Fruit fly (Drosophila melanogaster) whole organism, embryonic: ENCODE results near the gene Tom.

ENCODE experiments used
- Abd-B ChIP-seq: fragments of 200-800 bp; sonication (Bioruptor generic); optimal IDR thresholded peaks from 2 replicates; lab custom pipeline; 2018; ENCODE audit warnings: missing biosample characterization, mild to moderate bottlenecking, missing genetic modification characterization, moderate library complexity
- BEAF-32 ChIP-seq: fragments of 200-800 bp; sonication (Bioruptor generic); optimal IDR thresholded peaks from 3 replicates; lab custom pipeline; 2017; ENCODE audit warnings: missing biosample characterization, missing genetic modification characterization, mild to moderate bottlenecking, moderate library complexity, missing genetic modification reagents
- Blimp-1 ChIP-seq: fragments of 200-800 bp; sonication (Bioruptor generic); optimal IDR thresholded peaks from 3 replicates; lab custom pipeline; 2018; ENCODE audit warnings: missing biosample characterization, missing genetic modification characterization, mild to moderate bottlenecking, moderate library complexity, missing genetic modification reagents
- CG10267 ChIP-seq: fragments of 200-800 bp; sonication (Bioruptor generic); optimal IDR thresholded peaks from 2 replicates; lab custom pipeline; 2018; ENCODE audit warnings: missing biosample characterization, mild to moderate bottlenecking, missing genetic modification characterization, moderate library complexity
- CG10959 ChIP-seq: fragments of 200-800 bp; sonication (Bioruptor generic); IDR thresholded peaks from 2 replicates; pipeline ENCODE4 v1.3.6; 2022; ENCODE audit warnings: missing biosample characterization, missing genetic modification characterization
- CG10979 ChIP-seq: fragments of 200-800 bp; sonication (Bioruptor generic); optimal IDR thresholded peaks from 2 replicates; lab custom pipeline; 2018; ENCODE audit warnings: missing biosample characterization, mild to moderate bottlenecking, missing genetic modification characterization, moderate library complexity
- CG11085 ChIP-seq: fragments of 200-800 bp; sonication (Bioruptor generic); IDR thresholded peaks from 2 replicates; pipeline ENCODE4 v1.3.6; 2022; ENCODE audit warnings: missing biosample characterization, missing genetic modification characterization
- CG12236 ChIP-seq: fragments of 200-800 bp; sonication (Bioruptor generic); optimal IDR thresholded peaks from 2 replicates; lab custom pipeline; 2016; ENCODE audit warnings: missing biosample characterization, missing genetic modification characterization
- CG14860 ChIP-seq: fragments of 200-800 bp; sonication (Bioruptor generic); IDR thresholded peaks from 3 replicates; pipeline ENCODE4 v1.3.6; 2022; ENCODE audit warnings: missing biosample characterization, missing genetic modification characterization; ENCODE audit not compliant: partially characterized antibody
- CG14965 ChIP-seq: fragments of 200-800 bp; sonication (Bioruptor generic); optimal IDR thresholded peaks from 2 replicates; lab custom pipeline; 2016; ENCODE audit warnings: missing biosample characterization, missing genetic modification characterization, borderline replicate concordance
- CG15073 ChIP-seq: fragments of 200-800 bp; sonication (Bioruptor generic); optimal IDR thresholded peaks from 2 replicates; lab custom pipeline; 2016; ENCODE audit warnings: missing biosample characterization, missing genetic modification characterization
- CG15514 ChIP-seq: fragments of 200-800 bp; sonication (Bioruptor generic); optimal IDR thresholded peaks from 3 replicates; lab custom pipeline; 2017; ENCODE audit warnings: missing biosample characterization, missing genetic modification characterization, mild to moderate bottlenecking, moderate library complexity, missing genetic modification reagents
- CG16863 ChIP-seq: fragments of 200-800 bp; sonication (Bioruptor generic); optimal IDR thresholded peaks from 3 replicates; lab custom pipeline; 2016; ENCODE audit warnings: missing biosample characterization, missing genetic modification characterization
- CG18262 ChIP-seq: fragments of 200-800 bp; optimal IDR thresholded peaks from 3 replicates; lab custom pipeline; 2019; ENCODE audit warnings: missing biosample characterization, mild to moderate bottlenecking, missing genetic modification characterization, moderate library complexity
- CG18476 ChIP-seq: fragments of 200-800 bp; sonication (Bioruptor generic); optimal IDR thresholded peaks from 2 replicates; lab custom pipeline; 2016; ENCODE audit warnings: missing biosample characterization, mild to moderate bottlenecking, missing genetic modification characterization
- CG18599 ChIP-seq: fragments of 200-800 bp; sonication (Bioruptor generic); optimal IDR thresholded peaks from 3 replicates; lab custom pipeline; 2017; ENCODE audit warnings: missing biosample characterization, missing genetic modification characterization, mild to moderate bottlenecking, moderate library complexity, missing genetic modification reagents
- CG2120 ChIP-seq: fragments of 200-800 bp; sonication (Bioruptor generic); optimal IDR thresholded peaks from 3 replicates; lab custom pipeline; 2016; ENCODE audit warnings: missing biosample characterization, missing genetic modification characterization
- CG3065 ChIP-seq: fragments of 200-800 bp; sonication (Bioruptor generic); optimal IDR thresholded peaks from 2 replicates; lab custom pipeline; 2016; ENCODE audit warnings: missing biosample characterization, missing genetic modification characterization
- CG7556 ChIP-seq: fragments of 200-800 bp; sonication (Bioruptor generic); optimal IDR thresholded peaks from 2 replicates; lab custom pipeline; 2017; ENCODE audit warnings: missing biosample characterization, mild to moderate bottlenecking, missing genetic modification characterization
- CG7786 ChIP-seq: fragments of 200-800 bp; sonication (Bioruptor generic); optimal IDR thresholded peaks from 2 replicates; lab custom pipeline; 2016; ENCODE audit warnings: missing biosample characterization, missing genetic modification characterization
- CG8281 ChIP-seq: fragments of 200-800 bp; sonication (Bioruptor generic); optimal IDR thresholded peaks from 2 replicates; lab custom pipeline; 2018; ENCODE audit warnings: missing biosample characterization, mild to moderate bottlenecking, missing genetic modification characterization, moderate library complexity
- CG8359 ChIP-seq: fragments of 200-800 bp; sonication (Bioruptor generic); optimal IDR thresholded peaks from 2 replicates; lab custom pipeline; 2017; ENCODE audit warnings: missing biosample characterization, mild to moderate bottlenecking, missing genetic modification characterization, borderline replicate concordance
- CG9876 ChIP-seq: fragments of 200-800 bp; sonication (Bioruptor generic); optimal IDR thresholded peaks from 2 replicates; lab custom pipeline; 2016; ENCODE audit warnings: missing biosample characterization, missing genetic modification characterization
- CG9932 ChIP-seq: fragments of 200-800 bp; sonication (Bioruptor generic); IDR thresholded peaks from 2 replicates; pipeline ENCODE4 v1.3.6; 2022; ENCODE audit warnings: missing biosample characterization, missing genetic modification characterization
- CTCF ChIP-seq: fragments of 200-800 bp; sonication (Bioruptor generic); optimal IDR thresholded peaks from 2 replicates; lab custom pipeline; 2017; ENCODE audit warnings: missing biosample characterization, mild to moderate bottlenecking, missing genetic modification characterization, moderate library complexity
- Dll ChIP-seq: fragments of 200-800 bp; sonication (Bioruptor generic); IDR thresholded peaks from 4 replicates; pipeline ENCODE4 v1.3.6; 2022; ENCODE audit warnings: missing biosample characterization, missing genetic modification characterization; ENCODE audit not compliant: partially characterized antibody
- Drgx ChIP-seq: fragments of 200-800 bp; sonication (Bioruptor generic); IDR thresholded peaks from 2 replicates; pipeline ENCODE4 v1.3.6; 2022; ENCODE audit warnings: missing biosample characterization, missing genetic modification characterization
- Ets65A ChIP-seq: fragments of 200-800 bp; sonication (Bioruptor generic); peaks from one replicate; lab custom pipeline; 2016; ENCODE audit warnings: missing biosample characterization, missing genetic modification characterization
- Hmr ChIP-seq: fragments of 200-800 bp; sonication (Bioruptor generic); optimal IDR thresholded peaks from 3 replicates; lab custom pipeline; 2017; ENCODE audit warnings: mild to moderate bottlenecking, missing biosample characterization, missing genetic modification reagents, missing genetic modification characterization
- Hmx ChIP-seq: fragments of 200-800 bp; sonication (Bioruptor generic); optimal IDR thresholded peaks from 2 replicates; lab custom pipeline; 2016; ENCODE audit warnings: missing biosample characterization, missing genetic modification characterization
- Hr51 ChIP-seq, 2 experiments: fragments of 200-800 bp; sonication (Bioruptor generic); optimal IDR thresholded peaks; 2 replicates in 1 of 2; 3 replicates in 1 of 2; lab custom pipeline; 2016 to 2018; ENCODE audit warnings: missing biosample characterization in 2 of 2, missing genetic modification characterization in 2 of 2, mild to moderate bottlenecking in 1 of 2, moderate library complexity in 1 of 2
- Nf-YC ChIP-seq: fragments of 200-800 bp; optimal IDR thresholded peaks from 3 replicates; lab custom pipeline; 2019; ENCODE audit warnings: missing biosample characterization, mild to moderate bottlenecking, missing genetic modification characterization, moderate library complexity
- Rfx ChIP-seq: fragments of 200-800 bp; sonication (Bioruptor generic); IDR thresholded peaks from 2 replicates; pipeline ENCODE4 v1.3.6; 2022; ENCODE audit warnings: missing biosample characterization, missing genetic modification characterization
- Sry-β ChIP-seq: fragments of 200-800 bp; sonication (Bioruptor generic); optimal IDR thresholded peaks from 2 replicates; lab custom pipeline; 2018; ENCODE audit warnings: missing biosample characterization, mild to moderate bottlenecking, missing genetic modification characterization, moderate library complexity
- Sry-δ ChIP-seq: fragments of 200-800 bp; sonication (Bioruptor generic); optimal IDR thresholded peaks from 2 replicates; lab custom pipeline; 2016; ENCODE audit warnings: missing biosample characterization, missing genetic modification characterization
- Xbp1 ChIP-seq: fragments of 200-800 bp; sonication (Bioruptor generic); optimal IDR thresholded peaks from 3 replicates; lab custom pipeline; 2016; ENCODE audit warnings: missing biosample characterization, mild to moderate bottlenecking, missing genetic modification characterization
- amos ChIP-seq: fragments of 200-800 bp; sonication (Bioruptor generic); IDR thresholded peaks from 2 replicates; pipeline ENCODE4 v1.3.6; 2022; ENCODE audit warnings: missing biosample characterization, missing genetic modification characterization; ENCODE audit not compliant: partially characterized antibody
- az2 ChIP-seq: fragments of 200-800 bp; sonication (Bioruptor generic); optimal IDR thresholded peaks from 3 replicates; lab custom pipeline; 2016; ENCODE audit warnings: missing biosample characterization, missing genetic modification characterization
- dysf ChIP-seq: fragments of 200-800 bp; sonication (Bioruptor generic); IDR thresholded peaks from 3 replicates; pipeline ENCODE4 v1.3.6; 2022; ENCODE audit warnings: missing biosample characterization, missing genetic modification characterization
- gce ChIP-seq: fragments of 200-800 bp; sonication (Bioruptor generic); IDR thresholded peaks from 3 replicates; pipeline ENCODE4 v1.3.6; 2022; ENCODE audit warnings: missing biosample characterization, missing genetic modification characterization
- gt ChIP-seq: fragments of 200-800 bp; sonication (Bioruptor generic); IDR thresholded peaks from 2 replicates; pipeline ENCODE4 v1.3.6; 2022; ENCODE audit warnings: missing biosample characterization, missing genetic modification characterization
- hbn ChIP-seq: fragments of 200-800 bp; sonication (Bioruptor generic); IDR thresholded peaks from 2 replicates; pipeline ENCODE4 v1.3.6; 2022; ENCODE audit warnings: missing biosample characterization, missing genetic modification characterization; ENCODE audit not compliant: partially characterized antibody
- nmo ChIP-seq: fragments of 200-800 bp; sonication (Bioruptor generic); optimal IDR thresholded peaks from 2 replicates; lab custom pipeline; 2018; ENCODE audit warnings: missing biosample characterization, mild to moderate bottlenecking, missing genetic modification characterization, moderate library complexity
- ranshi ChIP-seq: fragments of 200-800 bp; sonication (Bioruptor generic); IDR thresholded peaks from 2 replicates; pipeline ENCODE4 v1.3.6; 2022; ENCODE audit warnings: missing biosample characterization, missing genetic modification characterization
- slp2 ChIP-seq: fragments of 200-800 bp; sonication (Bioruptor generic); optimal IDR thresholded peaks from 2 replicates; lab custom pipeline; 2016; ENCODE audit warnings: missing biosample characterization, missing genetic modification characterization
- stwl ChIP-seq: fragments of 200-800 bp; sonication (Bioruptor generic); optimal IDR thresholded peaks from 3 replicates; lab custom pipeline; 2018; ENCODE audit warnings: missing biosample characterization, mild to moderate bottlenecking, missing genetic modification characterization, moderate library complexity
- tin ChIP-seq: fragments of 200-800 bp; sonication (Bioruptor generic); optimal IDR thresholded peaks from 3 replicates; lab custom pipeline; 2016; ENCODE audit warnings: missing biosample characterization, missing genetic modification characterization
- zen ChIP-seq: fragments of 200-800 bp; sonication (Bioruptor generic); optimal IDR thresholded peaks from 3 replicates; lab custom pipeline; 2018; ENCODE audit warnings: missing biosample characterization, mild to moderate bottlenecking, missing genetic modification characterization, moderate library complexity
- zf30C ChIP-seq: fragments of 200-800 bp; sonication (Bioruptor generic); optimal IDR thresholded peaks from 3 replicates; lab custom pipeline; 2018; ENCODE audit warnings: missing biosample characterization, mild to moderate bottlenecking, missing genetic modification characterization

Gene Tom

dm6 chr3L:14969171-14969570, at the start of gene Tom (continued):
- TF ChIP-seq Hr51 (GFP tag; optimal IDR thresholded peaks at IDR 0.05; lab: Kevin White, UChicago) = no peak
- TF ChIP-seq CG7786 = no peak
- no peak for TF ChIP-seq CG10979 (tag; lab: Kevin White, UChicago)
- no peak for TF ChIP-seq slp2 (GFP tag; lab: Kevin White, UChicago)
- no peak for TF ChIP-seq CG15073
- TF ChIP-seq, all 482 proteins: peak for 37

- TF ChIP-seq CG15514 (GFP tag; lab: Kevin White, UChicago) = peak; percentile 7
- TF ChIP-seq CG14860 = no peak
- no peak for TF ChIP-seq Xbp1 (GFP tag; lab: Kevin White, UChicago)
- 0 out of 3 replicates have a peak, but pooled peaks have one; percentile 24 for TF ChIP-seq dysf (GFP tag; lab: Robert Waterston, UW)
- no peak for TF ChIP-seq zen
- no peak for TF ChIP-seq Sry-δ
- TF ChIP-seq CG11085 = no peak
- TF ChIP-seq zf30C = peak; percentile 42
- peak; percentile 34 for TF ChIP-seq Ets65A (GFP tag; lab: Kevin White, UChicago)
- 0 out of 2 replicates have a peak, but pooled peaks have one; percentile 19 for TF ChIP-seq Rfx (GFP tag; lab: Robert Waterston, UW)
- TF ChIP-seq az2 (GFP tag; lab: Kevin White, UChicago) = no peak
- TF ChIP-seq CTCF = peak; percentile 82
- TF ChIP-seq CG18262 (tag; lab: Kevin White, UChicago) = no peak
- 0 out of 3 replicates have a peak, but pooled peaks have one; percentile 9 for TF ChIP-seq gce (GFP tag; lab: Robert Waterston, UW)
- TF ChIP-seq CG14965 (GFP tag; lab: Kevin White, UChicago) = peak; percentile 90
- TF ChIP-seq, all 482 proteins: peak for 8
Observed at dm6 chr3L:14925602-14926001, 43.5 kb upstream of the Tom start.

- TF ChIP-seq CG8359 (GFP tag; lab: Kevin White, UChicago) = no peak
- no peak for TF ChIP-seq CG9932 (GFP tag; lab: Robert Waterston, UW)
- TF ChIP-seq Abd-B (GFP tag; lab: Kevin White, UChicago) = no peak
- peak; percentile 70 for TF ChIP-seq BEAF-32
- no peak; the same call in none of the 2 replicates for TF ChIP-seq hbn (GFP tag; lab: Robert Waterston, UW)
- TF ChIP-seq Dll (GFP tag; lab: Robert Waterston, UW) = peak; percentile 70
- no peak for TF ChIP-seq CG7556 (GFP tag; lab: Kevin White, UChicago)
- TF ChIP-seq CG2120 (GFP tag; lab: Kevin White, UChicago) = no peak
- peak; percentile 26 for TF ChIP-seq nmo
- peak; percentile 51 for TF ChIP-seq CG10267
- TF ChIP-seq Blimp-1 = no peak
- TF ChIP-seq Hmr (GFP tag; lab: Kevin White, UChicago) = no peak
- no peak for TF ChIP-seq CG8281 (tag; lab: Kevin White, UChicago)
- TF ChIP-seq stwl = peak; percentile 86
- TF ChIP-seq CG10959 = no peak
- TF ChIP-seq Hmx (GFP tag; lab: Kevin White, UChicago) = no peak
- no peak for TF ChIP-seq Sry-β
- no peak for TF ChIP-seq gt (GFP tag; lab: Robert Waterston, UW)
- TF ChIP-seq CG9876 (GFP tag; lab: Kevin White, UChicago) = no peak
- no peak for TF ChIP-seq ranshi
- no peak for TF ChIP-seq CG3065 (GFP tag; lab: Kevin White, UChicago)
- TF ChIP-seq tin = no peak
- no peak for TF ChIP-seq CG18599 (GFP tag; lab: Kevin White, UChicago)
- no peak for TF ChIP-seq Nf-YC (tag; lab: Kevin White, UChicago)
- TF ChIP-seq Drgx (GFP tag; lab: Robert Waterston, UW) = no peak
- TF ChIP-seq CG12236 (GFP tag; lab: Kevin White, UChicago) = no peak
- no peak for TF ChIP-seq CG18476 (GFP tag; lab: Kevin White, UChicago)
- TF ChIP-seq CG16863 (GFP tag; lab: Kevin White, UChicago) = no peak
- TF ChIP-seq amos (GFP tag; lab: Robert Waterston, UW) = peak; percentile 73
Observed at dm6 chr3L:14942769-14943168, 26.4 kb upstream of the Tom start.
